Fruit fly (Drosophila melanogaster) whole organism, adult: Measurements from ENCODE around the gene E2f1.

Source experiments
- CG12768 ChIP-seq: fragments of 200-800 bp; sonication (Bioruptor generic); optimal IDR thresholded peaks from 2 replicates; lab custom pipeline; 2017; ENCODE audit warnings: missing biosample characterization, missing genetic modification characterization, mild to moderate bottlenecking, moderate library complexity, missing genetic modification reagents
- CG33017 ChIP-seq: fragments of 200-800 bp; sonication (Bioruptor generic); optimal IDR thresholded peaks from 2 replicates; lab custom pipeline; 2018; ENCODE audit warnings: missing biosample characterization, mild to moderate bottlenecking, missing genetic modification characterization, moderate library complexity
- CG7045 ChIP-seq: fragments of 200-800 bp; sonication (Bioruptor generic); optimal IDR thresholded peaks from 2 replicates; lab custom pipeline; 2017; ENCODE audit warnings: missing biosample characterization, mild to moderate bottlenecking, missing genetic modification characterization
- cic ChIP-seq: fragments of 200-800 bp; sonication (Bioruptor generic); optimal IDR thresholded peaks from 2 replicates; lab custom pipeline; 2017; ENCODE audit warnings: missing biosample characterization, mild to moderate bottlenecking, missing genetic modification characterization, moderate library complexity

DNA sequence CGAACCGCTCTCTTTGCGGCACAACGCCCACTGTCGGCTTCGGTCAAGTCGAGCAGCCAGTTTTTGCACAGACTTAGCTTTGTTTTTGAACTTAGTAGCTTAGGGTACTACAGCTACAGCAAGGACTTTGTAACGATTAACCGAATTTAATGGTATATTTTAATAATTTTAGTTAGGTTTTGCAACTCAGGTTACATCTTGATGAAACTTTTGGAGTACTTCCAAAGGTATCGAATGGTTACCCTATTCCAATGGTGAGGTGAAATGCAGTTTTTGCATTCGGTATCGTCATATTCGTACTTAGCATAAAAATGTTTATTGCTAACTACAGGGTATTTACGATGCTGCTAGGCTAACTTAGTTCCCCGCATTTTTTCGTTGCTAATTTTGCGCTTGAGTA is 27.9 kb upstream of the E2f1 start:
- no peak for TF ChIP-seq CG7045 (GFP tag; lab: Kevin White, UChicago)
- no peak for TF ChIP-seq CG33017 (tag; lab: Kevin White, UChicago)
- no peak for TF ChIP-seq cic (GFP tag; lab: Kevin White, UChicago)
- no peak for TF ChIP-seq CG12768 (GFP tag; lab: Kevin White, UChicago)
